Fruit fly (Drosophila melanogaster) whole organism, embryonic: ENCODE measurements around the gene CCT7.

ENCODE experiments used
- Awh ChIP-seq: fragments of 200-800 bp; sonication (Bioruptor generic); IDR thresholded peaks from 2 replicates; pipeline ENCODE4, ENCODE4 v1.3.6; 2022; ENCODE audit warnings: missing biosample characterization, missing genetic modification characterization
- BtbVII ChIP-seq: fragments of 200-800 bp; sonication (Bioruptor generic); optimal IDR thresholded peaks from 3 replicates; lab custom pipeline; 2017; ENCODE audit warnings: missing biosample characterization, mild to moderate bottlenecking, missing genetic modification characterization
- CG10321 ChIP-seq: fragments of 200-800 bp; sonication (Bioruptor generic); IDR thresholded peaks from 2 replicates; pipeline ENCODE4 v1.3.6; 2022; ENCODE audit warnings: missing biosample characterization, missing genetic modification characterization
- CG10654 ChIP-seq: fragments of 200-800 bp; sonication (Bioruptor generic); optimal IDR thresholded peaks from 2 replicates; lab custom pipeline; 2016; ENCODE audit warnings: missing biosample characterization, missing genetic modification characterization
- CG11504 ChIP-seq: fragments of 200-800 bp; sonication (Bioruptor generic); optimal IDR thresholded peaks from 3 replicates; lab custom pipeline; 2019; ENCODE audit warnings: missing biosample characterization, mild to moderate bottlenecking, missing genetic modification characterization, moderate library complexity
- CG12155 ChIP-seq: fragments of 200-800 bp; sonication (Bioruptor generic); optimal IDR thresholded peaks from 3 replicates; lab custom pipeline; 2016; ENCODE audit warnings: missing biosample characterization, missing genetic modification characterization
- CG12769 ChIP-seq: fragments of 200-800 bp; sonication (Bioruptor generic); optimal IDR thresholded peaks from 2 replicates; lab custom pipeline; 2019; ENCODE audit warnings: missing biosample characterization, mild to moderate bottlenecking, missing genetic modification characterization, moderate library complexity
- CG13424 ChIP-seq: fragments of 200-800 bp; sonication (Bioruptor generic); optimal IDR thresholded peaks from 2 replicates; lab custom pipeline; 2019; ENCODE audit warnings: missing biosample characterization, mild to moderate bottlenecking, missing genetic modification characterization, moderate library complexity
- CG15011 ChIP-seq: fragments of 200-800 bp; sonication (Bioruptor generic); optimal IDR thresholded peaks from 3 replicates; lab custom pipeline; 2018; ENCODE audit warnings: missing biosample characterization, mild to moderate bottlenecking, missing genetic modification characterization
- CG17802 ChIP-seq: fragments of 200-800 bp; sonication (Bioruptor generic); optimal IDR thresholded peaks from 2 replicates; lab custom pipeline; 2018; ENCODE audit warnings: missing biosample characterization, mild to moderate bottlenecking, missing genetic modification characterization, moderate library complexity
- CG18011 ChIP-seq: fragments of 200-800 bp; sonication (Bioruptor generic); optimal IDR thresholded peaks from 2 replicates; lab custom pipeline; 2017; ENCODE audit warnings: missing biosample characterization, missing genetic modification characterization, mild to moderate bottlenecking, moderate library complexity, missing genotype
- CG3726 ChIP-seq: fragments of 200-800 bp; sonication (Bioruptor generic); IDR thresholded peaks from 3 replicates; pipeline ENCODE4, ENCODE4 v1.3.6; 2022; ENCODE audit warnings: missing biosample characterization, missing genetic modification characterization
- CG3995 ChIP-seq: fragments of 200-800 bp; sonication (Bioruptor generic); optimal IDR thresholded peaks from 3 replicates; lab custom pipeline; 2016; ENCODE audit warnings: missing biosample characterization, missing genetic modification characterization
- CG42726 ChIP-seq: fragments of 200-800 bp; sonication (Bioruptor generic); IDR thresholded peaks from 2 replicates; pipeline ENCODE4 v1.3.6; 2022; ENCODE audit warnings: missing biosample characterization, missing genetic modification characterization; ENCODE audit not compliant: partially characterized antibody
- CG4282 ChIP-seq: fragments of 200-800 bp; sonication (Bioruptor generic); optimal IDR thresholded peaks from 2 replicates; lab custom pipeline; 2016; ENCODE audit warnings: missing biosample characterization, missing genetic modification characterization
- CG6683 ChIP-seq: fragments of 200-800 bp; sonication (Bioruptor generic); optimal IDR thresholded peaks from 2 replicates; lab custom pipeline; 2017; ENCODE audit warnings: missing biosample characterization, mild to moderate bottlenecking, missing genetic modification characterization, missing genetic modification reagents
- CG7556 ChIP-seq: fragments of 200-800 bp; sonication (Bioruptor generic); optimal IDR thresholded peaks from 2 replicates; lab custom pipeline; 2017; ENCODE audit warnings: missing biosample characterization, mild to moderate bottlenecking, missing genetic modification characterization
- CG7839 ChIP-seq: fragments of 200-800 bp; sonication (Bioruptor generic); optimal IDR thresholded peaks from 3 replicates; lab custom pipeline; 2018; ENCODE audit warnings: missing biosample characterization, mild to moderate bottlenecking, missing genetic modification characterization, moderate library complexity
- CG8765 ChIP-seq: fragments of 200-800 bp; sonication (Bioruptor generic); IDR thresholded peaks from 2 replicates; pipeline ENCODE4 v1.3.6; 2022; ENCODE audit warnings: missing biosample characterization, missing genetic modification characterization
- CG9609 ChIP-seq: fragments of 200-800 bp; sonication (Bioruptor generic); optimal IDR thresholded peaks from 3 replicates; lab custom pipeline; 2016; ENCODE audit warnings: missing biosample characterization, missing genetic modification characterization
- Gsc ChIP-seq: fragments of 200-800 bp; sonication (Bioruptor generic); IDR thresholded peaks from 2 replicates; pipeline ENCODE4 v1.3.6; 2022; ENCODE audit warnings: missing biosample characterization, missing genetic modification characterization
- HmgZ ChIP-seq: fragments of 200-800 bp; sonication (Bioruptor generic); optimal IDR thresholded peaks from 2 replicates; lab custom pipeline; 2018; ENCODE audit warnings: missing biosample characterization, mild to moderate bottlenecking, missing genetic modification characterization
- MTF-1 ChIP-seq: fragments of 200-800 bp; sonication (Bioruptor generic); optimal IDR thresholded peaks from 2 replicates; lab custom pipeline; 2018; ENCODE audit warnings: missing biosample characterization, mild to moderate bottlenecking, missing genetic modification characterization, borderline replicate concordance
- Opbp ChIP-seq: fragments of 200-800 bp; sonication (Bioruptor generic); IDR thresholded peaks from 3 replicates; pipeline ENCODE4 v1.3.6; 2022; ENCODE audit warnings: missing biosample characterization, missing genetic modification characterization; ENCODE audit not compliant: partially characterized antibody
- PHDP ChIP-seq: fragments of 200-800 bp; sonication (Bioruptor generic); optimal IDR thresholded peaks from 3 replicates; lab custom pipeline; 2018; ENCODE audit warnings: missing biosample characterization, mild to moderate bottlenecking, missing genetic modification characterization, moderate library complexity
- Poxn ChIP-seq: fragments of 200-800 bp; sonication (Bioruptor generic); IDR thresholded peaks from 2 replicates; pipeline ENCODE4 v1.3.6; 2022; ENCODE audit warnings: missing biosample characterization, missing genetic modification characterization
- Ptx1 ChIP-seq: fragments of 200-800 bp; sonication (Bioruptor generic); IDR thresholded peaks from 2 replicates; pipeline ENCODE4 v1.3.6; 2022; ENCODE audit warnings: missing biosample characterization, missing genetic modification characterization
- Ssrp ChIP-seq: fragments of 200-800 bp; sonication (Bioruptor generic); optimal IDR thresholded peaks from 2 replicates; lab custom pipeline; 2018; ENCODE audit warnings: missing biosample characterization, mild to moderate bottlenecking, missing genetic modification characterization, moderate library complexity
- TFAM ChIP-seq: fragments of 200-800 bp; sonication (Bioruptor generic); optimal IDR thresholded peaks from 2 replicates; lab custom pipeline; 2017; ENCODE audit warnings: missing biosample characterization, missing genetic modification characterization, inconsistent platforms
- Tbp ChIP-seq: fragments of >200 bp; optimal IDR thresholded peaks from 2 replicates; lab custom pipeline; 2018; ENCODE audit warnings: missing biosample characterization, missing genetic modification characterization
- Usf ChIP-seq: fragments of 200-800 bp; sonication (Bioruptor generic); optimal IDR thresholded peaks from 2 replicates; lab custom pipeline; 2017; ENCODE audit warnings: missing genotype, missing biosample characterization, missing genetic modification characterization
- Xbp1 ChIP-seq: fragments of 200-800 bp; sonication (Bioruptor generic); optimal IDR thresholded peaks from 3 replicates; lab custom pipeline; 2016; ENCODE audit warnings: missing biosample characterization, mild to moderate bottlenecking, missing genetic modification characterization
- ab ChIP-seq: fragments of 200-800 bp; sonication (Bioruptor generic); optimal IDR thresholded peaks from 2 replicates; lab custom pipeline; 2016; ENCODE audit warnings: missing biosample characterization, missing genetic modification characterization
- exex ChIP-seq: fragments of 200-800 bp; sonication (Bioruptor generic); optimal IDR thresholded peaks from 4 replicates; lab custom pipeline; 2018; ENCODE audit warnings: missing biosample characterization, mild to moderate bottlenecking, missing genetic modification characterization, moderate library complexity
- gem ChIP-seq: fragments of 200-800 bp; sonication (Bioruptor generic); optimal IDR thresholded peaks from 2 replicates; lab custom pipeline; 2019; ENCODE audit warnings: missing biosample characterization, mild to moderate bottlenecking, missing genetic modification characterization, moderate library complexity
- lmd ChIP-seq: fragments of 200-800 bp; sonication (Bioruptor generic); IDR thresholded peaks from 2 replicates; pipeline ENCODE4 v1.3.6; 2022; ENCODE audit warnings: missing biosample characterization, missing genetic modification characterization
- nmo ChIP-seq: fragments of 200-800 bp; sonication (Bioruptor generic); optimal IDR thresholded peaks from 2 replicates; lab custom pipeline; 2018; ENCODE audit warnings: missing biosample characterization, mild to moderate bottlenecking, missing genetic modification characterization, moderate library complexity
- org-1 ChIP-seq: fragments of 200-800 bp; sonication (Bioruptor generic); optimal IDR thresholded peaks from 2 replicates; lab custom pipeline; 2017; ENCODE audit warnings: missing biosample characterization, missing genetic modification characterization
- prd ChIP-seq, 3 experiments: fragments of >200 bp in 2 of 3; fragments of 200-800 bp in 1 of 3; sonication (Bioruptor generic) in 1 of 3; optimal IDR thresholded peaks in 2 of 3; IDR thresholded peaks in 1 of 3; 2 replicates in 2 of 3; 3 replicates in 1 of 3; pipeline versions ENCODE4 v1.3.6 to Lab custom; 2017 to 2022; ENCODE audit warnings: missing biosample characterization in 1 of 3, missing genetic modification characterization in 1 of 3
- run ChIP-seq: fragments of 200-800 bp; sonication (Bioruptor generic); optimal IDR thresholded peaks from 3 replicates; lab custom pipeline; 2018; ENCODE audit warnings: missing biosample characterization, mild to moderate bottlenecking, missing genetic modification characterization
- seq ChIP-seq: fragments of 200-800 bp; sonication (Bioruptor generic); IDR thresholded peaks from 2 replicates; pipeline ENCODE4 v1.3.6; 2022; ENCODE audit warnings: missing biosample characterization, missing genetic modification characterization
- shn ChIP-seq: fragments of 200-800 bp; sonication (Bioruptor generic); optimal IDR thresholded peaks from 3 replicates; lab custom pipeline; 2016; ENCODE audit warnings: missing biosample characterization, missing genetic modification characterization
- slbo ChIP-seq: fragments of 200-800 bp; sonication (Bioruptor generic); IDR thresholded peaks from 2 replicates; pipeline ENCODE4 v1.3.6; 2022; ENCODE audit warnings: missing biosample characterization, missing genetic modification characterization
- so ChIP-seq: fragments of 200-800 bp; sonication (Bioruptor generic); IDR thresholded peaks from 3 replicates; pipeline ENCODE4 v1.3.6; 2022; ENCODE audit warnings: missing biosample characterization, missing genetic modification characterization
- tna ChIP-seq: fragments of 200-800 bp; sonication (Bioruptor generic); IDR thresholded peaks from 2 replicates; pipeline ENCODE4 v1.3.6; 2022; ENCODE audit warnings: missing biosample characterization, missing genetic modification characterization; ENCODE audit not compliant: partially characterized antibody
- toy ChIP-seq: fragments of 200-800 bp; sonication (Bioruptor generic); IDR thresholded peaks from 2 replicates; pipeline ENCODE4 v1.3.6; 2022; ENCODE audit warnings: missing biosample characterization, missing genetic modification characterization
- trem ChIP-seq: fragments of 200-800 bp; optimal IDR thresholded peaks from 3 replicates; lab custom pipeline; 2019; ENCODE audit warnings: missing biosample characterization, mild to moderate bottlenecking, missing genetic modification characterization, moderate library complexity
- ttk ChIP-seq: fragments of 200-800 bp; sonication (Bioruptor generic); IDR thresholded peaks from 2 replicates; pipeline ENCODE4 v2.1.2; 2022; ENCODE audit warnings: missing biosample characterization, missing genetic modification characterization
- unc-4 ChIP-seq: fragments of 200-800 bp; sonication (Bioruptor generic); IDR thresholded peaks from 2 replicates; pipeline ENCODE4 v1.3.6; 2022; ENCODE audit warnings: missing biosample characterization, missing genetic modification characterization; ENCODE audit not compliant: partially characterized antibody
- wor ChIP-seq: fragments of 200-800 bp; sonication (Bioruptor generic); IDR thresholded peaks from 2 replicates; pipeline ENCODE4 v1.3.6; 2022; ENCODE audit warnings: missing biosample characterization, missing genetic modification characterization

CCT7 gene

dm6 chr3R:8811323-8811936, 10.1 kb downstream of the CCT7 start (continued):
- TF ChIP-seq Xbp1 (GFP tag; lab: Kevin White, UChicago) (peak; percentile 99), HmgZ (tag; lab: Kevin White, UChicago) (peak; percentile 99), run (peak; percentile 98), CG13424 (tag; lab: Kevin White, UChicago) (peak; percentile 99), wor (peak; percentile 96), CG8765 (GFP tag; lab: Robert Waterston, UW) (peak; percentile 95), Awh (GFP tag; lab: Robert Waterston, UW) (peak; percentile 98), CG10654 (GFP tag; lab: Kevin White, UChicago) (peak; percentile 98), CG6683 (GFP tag; lab: Kevin White, UChicago) (peak; percentile 95), CG7556 (GFP tag; lab: Kevin White, UChicago) (peak; percentile 98), CG10321 (peak; percentile 85), MTF-1 (GFP tag; lab: Kevin White, UChicago) (peak; percentile 97), Tbp (no peak), CG11504 (peak; percentile 99), org-1 (GFP tag; lab: Kevin White, UChicago) (peak; percentile 98), CG3995 (GFP tag; lab: Kevin White, UChicago) (peak; percentile 88), CG17802 (peak; percentile 90), Gsc (no peak), gem (tag; lab: Kevin White, UChicago) (peak; percentile 99), tna (GFP tag; lab: Robert Waterston, UW) (no peak; the same call in 1 of the 2 replicates), Poxn (GFP tag; lab: Robert Waterston, UW) (peak; percentile 98), seq (GFP tag; lab: Robert Waterston, UW) (peak; percentile 99), CG9609 (GFP tag; lab: Kevin White, UChicago) (peak; percentile 98), CG15011 (GFP tag; lab: Kevin White, UChicago) (peak; percentile 99), ttk (peak; percentile 98), CG3726 (peak; percentile 97), CG18011 (GFP tag; lab: Kevin White, UChicago) (peak; percentile 92), CG42726 (GFP tag; lab: Robert Waterston, UW) (0 out of 2 replicates have a peak, but pooled peaks have one; percentile 26), exex (tag; lab: Kevin White, UChicago) (peak; percentile 94), CG12769 (tag; lab: Kevin White, UChicago) (peak; percentile 100), Usf (GFP tag; lab: Kevin White, UChicago) (peak; percentile 98), nmo (GFP tag; lab: Kevin White, UChicago) (peak; percentile 99), slbo (GFP tag; lab: Robert Waterston, UW) (peak; percentile 99), Opbp (GFP tag; lab: Robert Waterston, UW) (no peak), unc-4 (GFP tag; lab: Robert Waterston, UW) (peak; percentile 35; the same call in 1 of the 2 replicates), Ptx1 (peak; percentile 99), CG4282 (GFP tag; lab: Kevin White, UChicago) (peak; percentile 97), CG12155 (GFP tag; lab: Kevin White, UChicago) (peak; percentile 98)

- peak; percentile 41; the same call in 1 of the 2 replicates for TF ChIP-seq toy (GFP tag; lab: Robert Waterston, UW)
- TF ChIP-seq CG7839 (tag; lab: Kevin White, UChicago): peak; percentile 53
- TF ChIP-seq lmd (GFP tag; lab: Robert Waterston, UW): peak; percentile 48
- TF ChIP-seq BtbVII (GFP tag; lab: Kevin White, UChicago): no peak
- no peak for TF ChIP-seq trem (tag; lab: Kevin White, UChicago)
- TF ChIP-seq shn (GFP tag; lab: Kevin White, UChicago): peak; percentile 41
- TF ChIP-seq prd (optimal IDR thresholded peaks at IDR 0.05; lab: Kevin White, UChicago): no peak
- TF ChIP-seq prd (GFP tag; IDR thresholded peaks at IDR 0.05; lab: Robert Waterston, UW): peak; percentile 75
- TF ChIP-seq PHDP (tag; lab: Kevin White, UChicago): no peak
- no peak for TF ChIP-seq TFAM (GFP tag; lab: Kevin White, UChicago)
- no peak for TF ChIP-seq so (GFP tag; lab: Robert Waterston, UW)
- peak; percentile 19 for TF ChIP-seq Ssrp (tag; lab: Kevin White, UChicago)
- TF ChIP-seq ab (GFP tag; lab: Kevin White, UChicago): no peak
These were observed 11.1 kb downstream of the CCT7 start for dm6 chr3R:8812342-8812966.
